Worm (Caenorhabditis elegans): ENCODE results near the gene nop-1.

Gene nop-1

ce11 chrIII:5953041-5953912 lies 5.2 kb upstream of the nop-1 start (continued):
- no peak for TF ChIP-seq lag-1 (GFP tag; IDR thresholded peaks at IDR 0.05)
- no peak for TF ChIP-seq nhr-179 (tag; optimal IDR thresholded peaks at IDR 0.05)
- no peak for TF ChIP-seq chd-7 (tag; optimal IDR thresholded peaks at IDR 0.05)
- TF ChIP-seq B0336.3 (GFP tag; IDR thresholded peaks at IDR 0.05) = peak; percentile 66
- peak; percentile 2 for TF ChIP-seq ama-1 (optimal IDR thresholded peaks at IDR 0.05)
- TF ChIP-seq ama-1 (GFP tag; optimal IDR thresholded peaks at IDR 0.05) = peak in 1 of 2 experiments; percentile 70
- TF ChIP-seq B0035.1 (tag; optimal IDR thresholded peaks at IDR 0.05) = peak; percentile 23
- no peak for TF ChIP-seq egl-44 (GFP tag; IDR thresholded peaks at IDR 0.05)
- TF ChIP-seq cebp-2 (GFP tag; IDR thresholded peaks at IDR 0.05) = no peak
- TF ChIP-seq madf-6 (GFP tag; IDR thresholded peaks at IDR 0.05) = 0 out of 2 replicates have a peak, but pooled peaks have one; percentile 23
- TF ChIP-seq atf-7 (tag; optimal IDR thresholded peaks at IDR 0.05) = no peak
- peak; percentile 21 for TF ChIP-seq F10E7.11 (tag; optimal IDR thresholded peaks at IDR 0.05)
- TF ChIP-seq ztf-22 (GFP tag; optimal IDR thresholded peaks at IDR 0.05) = no peak
- peak; percentile 38; the same call in 1 of the 2 replicates for TF ChIP-seq lin-26 (GFP tag; IDR thresholded peaks at IDR 0.05)
- 0 out of 2 replicates have a peak, but pooled peaks have one; percentile 22 for TF ChIP-seq K11D2.4 (GFP tag; IDR thresholded peaks at IDR 0.05)
- TF ChIP-seq nfya-1 (tag; optimal IDR thresholded peaks at IDR 0.05; ENCODE audit: borderline replicate concordance, insufficient read depth) = no peak
- no peak for TF ChIP-seq snpc-3.4 (tag; optimal IDR thresholded peaks at IDR 0.05)
- TF ChIP-seq F23B12.7 (tag; optimal IDR thresholded peaks at IDR 0.05; ENCODE audit: insufficient read depth) = no peak
- TF ChIP-seq C17E4.6 (GFP tag; IDR thresholded peaks at IDR 0.05) = no peak
- no peak for TF ChIP-seq efl-1 (GFP tag; optimal IDR thresholded peaks at IDR 0.05)
- no peak for TF ChIP-seq ztf-6 (GFP tag; IDR thresholded peaks at IDR 0.05)
- no peak for TF ChIP-seq sdz-38 (tag; optimal IDR thresholded peaks at IDR 0.05)
- TF ChIP-seq hmg-20 (GFP tag; IDR thresholded peaks at IDR 0.05) = peak; percentile 28; the same call in 1 of the 2 replicates
- no peak for TF ChIP-seq aptf-2 (GFP tag; conservative IDR thresholded peaks at IDR 0.05)
- no peak for TF ChIP-seq nhr-27 (tag; optimal IDR thresholded peaks at IDR 0.05)
- TF ChIP-seq ceh-79 (tag; optimal IDR thresholded peaks at IDR 0.05) = no peak
- 0 out of 2 replicates have a peak, but pooled peaks have one; percentile 74 for TF ChIP-seq Y56A3A.18 (GFP tag; IDR thresholded peaks at IDR 0.05)
- 0 out of 2 replicates have a peak, but pooled peaks have one; percentile 3 for TF ChIP-seq egl-18 (GFP tag; IDR thresholded peaks at IDR 0.05)
- TF ChIP-seq lsy-27 (tag; optimal IDR thresholded peaks at IDR 0.05; ENCODE audit: borderline replicate concordance, insufficient read depth) = no peak
- TF ChIP-seq snpc-1.1 (tag; optimal IDR thresholded peaks at IDR 0.05; ENCODE audit: insufficient read depth) = no peak
- 0 out of 2 replicates have a peak, but pooled peaks have one; percentile 54 for TF ChIP-seq nfyb-1 (GFP tag; IDR thresholded peaks at IDR 0.05)
- no peak for TF ChIP-seq akir-1 (GFP tag; optimal IDR thresholded peaks at IDR 0.05)
- no peak for TF ChIP-seq F33H1.4 (GFP tag; IDR thresholded peaks at IDR 0.05)
- no peak for TF ChIP-seq Y53F4B.3 (GFP tag; IDR thresholded peaks at IDR 0.05)
- TF ChIP-seq snpc-1.3 (tag; optimal IDR thresholded peaks at IDR 0.05; ENCODE audit: insufficient read depth) = no peak
- no peak for TF ChIP-seq hsf-1 (GFP tag; IDR thresholded peaks at IDR 0.05)
- no peak for TF ChIP-seq zim-3 (tag; optimal IDR thresholded peaks at IDR 0.05)
- TF ChIP-seq let-526 (GFP tag; IDR thresholded peaks at IDR 0.05) = no peak
- no peak for TF ChIP-seq lir-1 (GFP tag; conservative IDR thresholded peaks at IDR 0.05)
- no peak for TF ChIP-seq aptf-3 (GFP tag; IDR thresholded peaks at IDR 0.05)
- TF ChIP-seq dpl-1 (GFP tag; optimal IDR thresholded peaks at IDR 0.05) = no peak

Measured in whole organism, young adult.